Fruit fly (Drosophila melanogaster): Measurements from ENCODE around the gene Spn27A.
A peak's percentile ranks its signal among the peaks of the same experiment; 100 is the strongest.

Spn27A gene

dm6 chr2L:6692048-6692447 is 18.9 kb upstream of the Spn27A start (continued):
- TF ChIP-seq Smox (GFP tag; optimal IDR thresholded peaks at IDR 0.05) (peak; percentile 1), CG3919 (GFP tag; optimal IDR thresholded peaks at IDR 0.05) (peak; percentile 14), topi (GFP tag; optimal IDR thresholded peaks at IDR 0.05) (no peak), fkh (GFP tag; optimal IDR thresholded peaks at IDR 0.05) (no peak)

dm6 chr2L:6686612-6687011 is 13.5 kb upstream of the Spn27A start, which contains the start of gene CG11327:
Gene CG11327 (minus strand): TSS chr2L:6686712.
- TF ChIP-seq esn (GFP tag; optimal IDR thresholded peaks at IDR 0.05) (no peak), net (GFP tag; optimal IDR thresholded peaks at IDR 0.05) (no peak), dac (GFP tag; optimal IDR thresholded peaks at IDR 0.05) (no peak), Lpt (GFP tag; optimal IDR thresholded peaks at IDR 0.05) (no peak), ss (GFP tag; optimal IDR thresholded peaks at IDR 0.05) (no peak), vri (GFP tag; optimal IDR thresholded peaks at IDR 0.05) (no peak), eg (GFP tag; IDR thresholded peaks at IDR 0.05) (no peak), fd85E (GFP tag; optimal IDR thresholded peaks at IDR 0.05) (no peak), CG32006 (GFP tag; optimal IDR thresholded peaks at IDR 0.05) (no peak), CG6276 (GFP tag; optimal IDR thresholded peaks at IDR 0.05) (no peak), svp (GFP tag) (no peak), OdsH (GFP tag; optimal IDR thresholded peaks at IDR 0.05) (no peak), Gug (GFP tag; IDR thresholded peaks at IDR 0.05) (no peak), CG34406 (GFP tag; optimal IDR thresholded peaks at IDR 0.05) (no peak), fd59A (GFP tag; optimal IDR thresholded peaks at IDR 0.05) (no peak)

- TF ChIP-seq CG3919 (GFP tag; optimal IDR thresholded peaks at IDR 0.05) = no peak
- peak; percentile 63 for TF ChIP-seq vri (GFP tag; optimal IDR thresholded peaks at IDR 0.05)
- peak; percentile 42 for TF ChIP-seq Blimp-1 (GFP tag; optimal IDR thresholded peaks at IDR 0.05)
- peak; percentile 71 for TF ChIP-seq Sox15 (GFP tag; optimal IDR thresholded peaks at IDR 0.05)
- TF ChIP-seq Gug (GFP tag; IDR thresholded peaks at IDR 0.05) = peak; percentile 40
- no peak for TF ChIP-seq OdsH (GFP tag; optimal IDR thresholded peaks at IDR 0.05)
- TF ChIP-seq Lpt (GFP tag; optimal IDR thresholded peaks at IDR 0.05) = no peak
- peak; percentile 80 for TF ChIP-seq eg (GFP tag; IDR thresholded peaks at IDR 0.05)
- TF ChIP-seq CG11902 (GFP tag; optimal IDR thresholded peaks at IDR 0.05) = peak; percentile 94
- peak; percentile 73 for TF ChIP-seq CG8632 (GFP tag; optimal IDR thresholded peaks at IDR 0.05)
- TF ChIP-seq Hr38 (GFP tag; optimal IDR thresholded peaks at IDR 0.05) = no peak
- TF ChIP-seq Hr4 (GFP tag; optimal IDR thresholded peaks at IDR 0.05) = peak; percentile 80
- peak; percentile 80; the same call in 2 of the 3 replicates for TF ChIP-seq CG6163 (GFP tag; IDR thresholded peaks at IDR 0.05)
- no peak for TF ChIP-seq net (GFP tag; optimal IDR thresholded peaks at IDR 0.05)
- no peak for TF ChIP-seq spab (GFP tag; optimal IDR thresholded peaks at IDR 0.05)
- peak; percentile 84 for TF ChIP-seq Sox14 (GFP tag; optimal IDR thresholded peaks at IDR 0.05)
- TF ChIP-seq Met (GFP tag; optimal IDR thresholded peaks at IDR 0.05) = peak; percentile 27
- TF ChIP-seq CG7368 (GFP tag; optimal IDR thresholded peaks at IDR 0.05) = no peak
- TF ChIP-seq CG8319 (GFP tag; optimal IDR thresholded peaks at IDR 0.05) = peak; percentile 70
- peak; percentile 61; the same call in 1 of the 2 replicates for TF ChIP-seq CG15336 (GFP tag; IDR thresholded peaks at IDR 0.05)
- TF ChIP-seq topi (GFP tag; optimal IDR thresholded peaks at IDR 0.05) = peak; percentile 81
- TF ChIP-seq CG6808 (GFP tag; optimal IDR thresholded peaks at IDR 0.05) = no peak
- no peak for TF ChIP-seq Smox (GFP tag; optimal IDR thresholded peaks at IDR 0.05)
- peak; percentile 45 for TF ChIP-seq dac (GFP tag; optimal IDR thresholded peaks at IDR 0.05)
- peak; percentile 71 for TF ChIP-seq CG3032 (tag; optimal IDR thresholded peaks at IDR 0.05)
- peak; percentile 94 for TF ChIP-seq Eip78C (GFP tag)
- TF ChIP-seq Ets21C (GFP tag; optimal IDR thresholded peaks at IDR 0.05) = peak; percentile 73
- TF ChIP-seq cyc (GFP tag; optimal IDR thresholded peaks at IDR 0.05) = peak; percentile 82
- TF ChIP-seq CG16779 (tag; optimal IDR thresholded peaks at IDR 0.05) = no peak
- TF ChIP-seq fd59A (GFP tag; optimal IDR thresholded peaks at IDR 0.05) = peak; percentile 27
- TF ChIP-seq esn (GFP tag; optimal IDR thresholded peaks at IDR 0.05) = peak; percentile 89
- TF ChIP-seq CG11294 (GFP tag; IDR thresholded peaks at IDR 0.05) = peak; percentile 62; the same call in 1 of the 2 replicates
- peak; percentile 87 for TF ChIP-seq svp (GFP tag)
- TF ChIP-seq Ets96B (tag; optimal IDR thresholded peaks at IDR 0.05) = no peak
- TF ChIP-seq Eip93F (GFP tag; optimal IDR thresholded peaks at IDR 0.05) = peak; percentile 25
- TF ChIP-seq dsx (GFP tag; optimal IDR thresholded peaks at IDR 0.05; ENCODE audit: poor library complexity, severe bottlenecking) = no peak
- no peak for TF ChIP-seq CG9139 (GFP tag; optimal IDR thresholded peaks at IDR 0.05)
- peak; percentile 79 for TF ChIP-seq CG6792 (GFP tag; optimal IDR thresholded peaks at IDR 0.05)
Measured at dm6 chr2L:6683992-6684882, 11.1 kb upstream of the Spn27A start, which contains the start of gene Nhe3. Gene Nhe3 (minus strand): TSS chr2L:6684364.
